Worm (Caenorhabditis elegans) whole organism, L4 larva: ENCODE results near the gene Y66D12A.11.

ENCODE experiments used
- D1046.2 ChIP-seq: fragments of 200-800 bp; sonication (Bioruptor generic); IDR thresholded peaks from 2 replicates; pipeline ENCODE4 v1.3.6; 2022; ENCODE audit warnings: missing genetic modification characterization, missing compliant biosample characterization
- T20F7.1 ChIP-seq: fragments of 200-800 bp; sonication (Bioruptor generic); optimal IDR thresholded peaks from 2 replicates; lab custom pipeline; 2018; ENCODE audit warnings: mild to moderate bottlenecking, missing genetic modification characterization, missing compliant biosample characterization
- Y75B8A.6 ChIP-seq: fragments of 200-800 bp; sonication (Bioruptor generic); IDR thresholded peaks from 2 replicates; pipeline ENCODE4 v1.3.6; 2022; ENCODE audit warnings: missing genetic modification reagents, missing genetic modification characterization, missing compliant biosample characterization
- ZK546.5 ChIP-seq, 2 experiments: sonication (generic microtip); optimal IDR thresholded peaks; 2 replicates each; lab custom pipeline; 2017; ENCODE audit warnings: missing biosample characterization in 2 of 2, missing genetic modification characterization in 2 of 2
- aly-2 ChIP-seq: sonication (generic microtip); optimal IDR thresholded peaks from 2 replicates; lab custom pipeline; 2018; ENCODE audit warnings: missing biosample characterization, missing genetic modification characterization
- ama-1 ChIP-seq: fragments of 150-350 bp; optimal IDR thresholded peaks from 2 replicates; lab custom pipeline; 2014; ENCODE audit warnings: inconsistent platforms, mixed read lengths
- ceh-28 ChIP-seq: fragments of 150-350 bp; optimal IDR thresholded peaks from 2 replicates; lab custom pipeline; 2014; ENCODE audit warnings: missing biosample characterization, missing genetic modification reagents, missing genetic modification characterization
- ceh-32 ChIP-seq: sonication (generic microtip); optimal IDR thresholded peaks from 2 replicates; lab custom pipeline; 2016; ENCODE audit warnings: mild to moderate bottlenecking, missing genetic modification characterization, missing compliant biosample characterization; ENCODE audit not compliant: poor library complexity
- ctbp-1 ChIP-seq: fragments of 200-800 bp; sonication (Bioruptor generic); IDR thresholded peaks from 2 replicates; pipeline ENCODE4 v1.3.6; 2022; ENCODE audit warnings: missing genetic modification reagents, missing genetic modification characterization, missing compliant biosample characterization
- daf-16 ChIP-seq, 3 experiments: sonication (generic microtip); optimal IDR thresholded peaks; 2 replicates each; lab custom pipeline; 2016 to 2017; ENCODE audit warnings: missing genetic modification characterization in 3 of 3, missing genetic modification reagents in 3 of 3, mild to moderate bottlenecking in 2 of 3, missing compliant biosample characterization in 2 of 3, missing biosample characterization in 1 of 3, moderate library complexity in 1 of 3
- daf-8 ChIP-seq: fragments of 200-800 bp; sonication (Bioruptor generic); IDR thresholded peaks from 2 replicates; pipeline ENCODE4 v1.3.6; 2022; ENCODE audit warnings: missing genetic modification characterization, missing compliant biosample characterization
- dmd-8 ChIP-seq: fragments of 200-800 bp; sonication (Bioruptor generic); IDR thresholded peaks from 2 replicates; pipeline ENCODE4 v1.3.6; 2022; ENCODE audit warnings: missing genetic modification characterization, missing compliant biosample characterization
- dve-1 ChIP-seq: sonication (generic microtip); optimal IDR thresholded peaks from 2 replicates; lab custom pipeline; 2017; ENCODE audit warnings: antibody characterized with exemption, mild to moderate bottlenecking, missing genetic modification characterization, missing compliant biosample characterization; ENCODE audit not compliant: insufficient read depth
- egl-27 ChIP-seq: sonication (generic microtip); optimal IDR thresholded peaks from 3 replicates; lab custom pipeline; 2017; ENCODE audit warnings: missing biosample characterization, missing genetic modification reagents, missing genetic modification characterization
- egl-43 ChIP-seq: fragments of 200-800 bp; sonication (Bioruptor generic); IDR thresholded peaks from 2 replicates; pipeline ENCODE4 v1.3.6; 2022; ENCODE audit warnings: missing genetic modification reagents, missing genetic modification characterization, missing compliant biosample characterization
- fos-1 ChIP-seq: fragments of 150-350 bp; optimal IDR thresholded peaks from 2 replicates; lab custom pipeline; 2014; ENCODE audit warnings: missing biosample characterization, missing genetic modification characterization
- lim-7 ChIP-seq: fragments of 200-800 bp; sonication (Bioruptor generic); IDR thresholded peaks from 2 replicates; pipeline ENCODE4 v1.3.6; 2022; ENCODE audit warnings: missing genetic modification characterization, missing compliant biosample characterization
- lin-15B ChIP-seq: fragments of 150-350 bp; sonication (generic microtip); optimal IDR thresholded peaks from 3 replicates; lab custom pipeline; 2014; ENCODE audit warnings: missing biosample characterization, missing genetic modification characterization
- lin-38 ChIP-seq: fragments of 200-800 bp; sonication (Bioruptor generic); IDR thresholded peaks from 2 replicates; pipeline ENCODE4 v1.3.6; 2022; ENCODE audit warnings: missing genetic modification reagents, missing genetic modification characterization, missing compliant biosample characterization
- madf-9 ChIP-seq: fragments of 200-800 bp; sonication (Bioruptor generic); conservative IDR thresholded peaks from 2 replicates; pipeline ENCODE4 v1.3.6; 2022; ENCODE audit warnings: missing genetic modification reagents, missing genetic modification characterization, missing compliant biosample characterization
- mxl-2 ChIP-seq: fragments of 200-800 bp; sonication (Bioruptor generic); conservative IDR thresholded peaks from 2 replicates; pipeline ENCODE4 v1.3.6; 2022; ENCODE audit warnings: missing genetic modification reagents, missing genetic modification characterization, missing compliant biosample characterization
- nhr-111 ChIP-seq: fragments of 200-800 bp; sonication (Bioruptor generic); optimal IDR thresholded peaks from 2 replicates; lab custom pipeline; 2018; ENCODE audit warnings: mild to moderate bottlenecking, missing genetic modification characterization, missing compliant biosample characterization
- nhr-41 ChIP-seq: fragments of 200-800 bp; sonication (Bioruptor generic); IDR thresholded peaks from 2 replicates; pipeline ENCODE4 v1.3.6; 2022; ENCODE audit warnings: missing genetic modification reagents, missing genetic modification characterization, missing compliant biosample characterization
- nhr-76 ChIP-seq: fragments of 150-350 bp; optimal IDR thresholded peaks from 2 replicates; lab custom pipeline; 2014; ENCODE audit warnings: missing biosample characterization, missing genetic modification characterization
- snpc-1.2 ChIP-seq: fragments of 200-800 bp; sonication (Bioruptor generic); IDR thresholded peaks from 2 replicates; pipeline ENCODE4 v1.3.6; 2022; ENCODE audit warnings: missing genetic modification reagents, missing genetic modification characterization, missing compliant biosample characterization
- snpc-4 ChIP-seq: fragments of 150-350 bp; optimal IDR thresholded peaks from 2 replicates; lab custom pipeline; 2014; ENCODE audit warnings: missing biosample characterization, missing genetic modification characterization
- tra-1 ChIP-seq: fragments of 200-800 bp; sonication (Bioruptor generic); IDR thresholded peaks from 2 replicates; pipeline ENCODE4 v1.3.6; 2022; ENCODE audit warnings: missing genetic modification reagents, missing genetic modification characterization, missing compliant biosample characterization
- unc-39 ChIP-seq: sonication (generic microtip); optimal IDR thresholded peaks from 2 replicates; lab custom pipeline; 2017; ENCODE audit warnings: missing biosample characterization, missing genetic modification characterization
- ztf-11 ChIP-seq: fragments of 150-350 bp; optimal IDR thresholded peaks from 2 replicates; lab custom pipeline; 2014; ENCODE audit warnings: missing biosample characterization, missing genetic modification characterization
- ztf-7 ChIP-seq: fragments of 150-350 bp; optimal IDR thresholded peaks from 2 replicates; lab custom pipeline; 2014; ENCODE audit warnings: missing biosample characterization, missing genetic modification characterization

Y66D12A.11 gene

DNA sequence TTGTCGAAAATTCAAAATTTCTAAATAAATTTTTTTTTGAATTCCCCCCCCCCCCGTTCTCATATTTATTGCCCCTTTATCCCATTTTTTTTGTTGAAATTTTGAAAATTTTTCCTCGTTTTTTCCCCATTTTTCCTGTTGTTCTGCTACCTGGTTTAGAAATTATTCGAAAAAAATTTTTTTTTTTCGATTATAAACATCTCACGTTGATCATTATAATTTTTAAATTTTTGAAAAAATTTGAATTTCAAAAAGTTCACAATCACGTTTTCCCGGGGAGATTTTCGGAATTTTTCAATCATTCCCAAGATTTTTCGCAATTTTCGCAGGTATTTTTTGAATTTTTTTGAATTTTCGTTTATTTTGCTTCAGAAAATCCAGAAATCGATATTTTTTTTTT is 25.6 kb downstream of the Y66D12A.11 start, which contains the start of gene Y66D12A.3:
TSS of gene Y66D12A.3 (plus strand) at position 301 of the 400 bp plus-strand sequence.
- TF ChIP-seq snpc-4 (tag; lab: Kevin White, UChicago) (no peak), unc-39 (tag; lab: Kevin White, UChicago) (no peak)

DNA sequence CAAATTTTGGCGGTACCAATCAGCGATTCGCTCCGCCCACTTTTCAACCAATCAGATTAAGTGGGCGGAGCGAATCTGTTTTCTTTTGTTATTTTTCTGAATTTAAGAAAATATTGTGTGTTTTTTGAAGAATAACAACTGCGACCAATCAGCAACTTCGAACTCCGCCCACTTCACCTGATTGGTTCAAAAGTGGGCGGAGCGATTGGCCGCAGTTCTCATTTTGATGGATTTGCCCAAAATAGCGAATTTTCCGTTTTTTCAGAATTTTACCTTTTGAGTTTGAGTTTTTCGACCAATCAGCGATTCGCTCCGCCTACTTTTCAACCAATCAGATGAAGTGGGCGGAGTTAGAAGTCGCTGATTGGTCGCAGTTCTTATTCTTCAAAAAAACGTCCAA is 26.0 kb downstream of the Y66D12A.11 start:
- TF ChIP-seq egl-27 (no peak), ama-1 (lab: Kevin White, UChicago) (no peak), aly-2 (tag; lab: Kevin White, UChicago) (no peak), lin-15B (tag; lab: Kevin White, UChicago) (no peak), D1046.2 (GFP tag; lab: Robert Waterston, UW) (no peak), T20F7.1 (GFP tag; lab: Kevin White, UChicago) (no peak)

DNA sequence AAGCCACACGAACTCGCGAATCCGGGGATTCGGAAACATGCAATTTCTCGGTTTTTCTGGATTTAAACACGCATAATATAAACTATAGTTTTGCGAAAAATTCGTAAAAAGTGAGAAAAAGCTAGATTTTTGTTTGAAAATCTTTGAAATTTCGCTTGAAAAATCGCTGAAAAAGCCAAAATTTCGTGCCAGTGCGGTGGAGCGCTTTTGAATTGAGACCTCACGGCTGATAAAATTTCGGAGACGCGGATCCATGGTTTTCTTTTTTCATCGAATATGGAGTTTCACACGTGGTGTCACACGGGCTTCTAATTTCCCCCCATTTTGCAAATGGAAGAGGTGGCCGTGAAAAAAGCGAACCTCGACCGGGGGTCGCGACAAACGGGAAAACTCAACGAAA is 27.0 kb downstream of the Y66D12A.11 start:
- no peak for TF ChIP-seq daf-8
- TF ChIP-seq mxl-2 (GFP tag; lab: Robert Waterston, UW), result no peak
- no peak for TF ChIP-seq unc-39 (tag; lab: Kevin White, UChicago)
- peak; percentile 80 for TF ChIP-seq lin-38 (GFP tag; lab: Robert Waterston, UW)
- TF ChIP-seq nhr-41, result no peak
- TF ChIP-seq, all 104 proteins: peak for 1

DNA sequence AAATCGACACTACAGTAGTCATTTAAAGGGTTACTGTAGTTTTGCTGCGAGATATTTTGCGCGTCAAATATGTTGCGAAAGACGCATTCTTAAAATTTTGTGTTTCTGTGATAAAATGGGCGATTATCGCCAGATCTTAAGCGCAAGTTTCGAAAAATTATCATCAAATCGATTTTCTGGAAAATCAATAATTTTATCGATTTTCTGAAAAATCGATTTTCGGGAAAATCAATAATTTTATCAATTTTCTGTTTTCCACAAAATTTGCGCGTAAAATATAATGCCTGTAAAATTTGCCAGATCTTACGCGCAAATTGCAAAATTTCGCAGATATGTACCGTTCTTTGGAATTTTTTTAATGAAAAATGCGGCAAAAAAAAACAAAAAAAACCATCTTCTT is 28.8 kb downstream of the Y66D12A.11 start:
- no peak for TF ChIP-seq nhr-111
- TF ChIP-seq egl-27, result no peak
- peak; percentile 84 for TF ChIP-seq ceh-28 (tag; lab: Kevin White, UChicago)
- no peak for TF ChIP-seq tra-1
- no peak for TF ChIP-seq nhr-76 (tag; lab: Kevin White, UChicago)
- TF ChIP-seq, all 104 proteins: peak for 1

DNA sequence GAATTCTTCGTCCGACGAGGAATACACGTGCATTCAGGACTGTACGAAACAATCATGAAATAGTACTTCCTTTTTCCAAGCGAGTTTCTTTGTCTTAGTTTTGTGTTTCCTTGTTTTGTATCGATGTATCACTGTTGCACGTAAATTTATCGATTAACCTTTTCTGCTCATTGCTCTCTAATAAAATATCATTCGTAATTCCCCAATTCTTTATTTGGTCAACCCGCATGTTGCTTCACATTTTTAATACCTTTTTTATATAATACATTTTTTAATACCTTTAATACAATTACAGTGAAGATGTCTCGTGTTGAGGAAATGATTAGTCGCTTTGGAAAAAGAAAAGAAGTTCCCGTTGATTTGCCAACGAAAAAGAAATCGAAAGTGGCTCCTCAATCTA is 44.6 kb downstream of the Y66D12A.11 start, which contains the start of gene Y66D12A.1:
TSS of gene Y66D12A.1 (plus strand) at position 301 of the 400 bp plus-strand sequence.
- TF ChIP-seq nhr-76 (tag; lab: Kevin White, UChicago), result no peak
- no peak for TF ChIP-seq madf-9 (GFP tag; lab: Robert Waterston, UW)
- no peak for TF ChIP-seq ztf-11 (tag; lab: Kevin White, UChicago)
- TF ChIP-seq daf-16 (GFP tag; optimal IDR thresholded peaks at IDR 0.05; lab: Kevin White, UChicago), result no peak
- no peak for TF ChIP-seq daf-16 (tag; optimal IDR thresholded peaks at IDR 0.05; lab: Kevin White, UChicago)
- no peak for TF ChIP-seq ZK546.5 (tag; optimal IDR thresholded peaks at IDR 0.05; lab: Kevin White, UChicago)
- no peak for TF ChIP-seq fos-1 (tag; lab: Kevin White, UChicago)
- TF ChIP-seq ceh-32 (tag; lab: Kevin White, UChicago), result no peak
- no peak for TF ChIP-seq dve-1 (tag; lab: Kevin White, UChicago)
- no peak for TF ChIP-seq Y75B8A.6 (GFP tag; lab: Robert Waterston, UW)
- no peak for TF ChIP-seq unc-39 (tag; lab: Kevin White, UChicago)
- no peak for TF ChIP-seq ctbp-1 (GFP tag; lab: Robert Waterston, UW)
- TF ChIP-seq ztf-7 (tag; lab: Kevin White, UChicago), result no peak

DNA sequence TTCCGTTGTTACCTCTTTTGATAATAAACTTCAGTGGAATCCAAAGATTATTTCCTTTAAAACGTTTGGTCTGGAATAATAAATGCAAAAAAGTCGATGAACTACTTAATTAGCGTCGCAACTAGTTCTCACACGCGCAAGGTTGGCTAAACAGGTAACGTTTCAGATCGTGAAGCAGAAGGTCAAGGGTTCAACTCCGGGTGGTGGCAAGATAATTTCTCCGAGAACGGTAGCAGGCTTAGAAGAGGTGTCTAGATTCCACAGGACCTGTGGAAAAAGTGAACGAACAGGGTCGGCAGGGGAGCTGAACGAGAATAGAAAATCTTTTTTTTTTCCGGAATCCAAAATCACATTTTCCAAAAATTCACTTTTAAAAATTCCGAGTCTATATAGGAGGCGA is 45.7 kb downstream of the Y66D12A.11 start:
- TF ChIP-seq ctbp-1 (GFP tag; lab: Robert Waterston, UW), result 0 out of 2 replicates have a peak, but pooled peaks have one; percentile 32
- 0 out of 2 replicates have a peak, but pooled peaks have one; percentile 53 for TF ChIP-seq dmd-8
- peak; percentile 56; the same call in 1 of the 2 replicates for TF ChIP-seq egl-43 (GFP tag; lab: Robert Waterston, UW)
- peak; percentile 62 for TF ChIP-seq lin-38 (GFP tag; lab: Robert Waterston, UW)
- 0 out of 2 replicates have a peak, but pooled peaks have one; percentile 45 for TF ChIP-seq lim-7
- 0 out of 2 replicates have a peak, but pooled peaks have one; percentile 9 for TF ChIP-seq tra-1
- 0 out of 2 replicates have a peak, but pooled peaks have one; percentile 24 for TF ChIP-seq snpc-1.2 (GFP tag; lab: Robert Waterston, UW)
